Fruit fly (Drosophila melanogaster) whole organism, embryonic: ENCODE results near the gene CheA29a.
A peak's percentile ranks its signal among the peaks of the same experiment; 100 is the strongest.

Experiments
- CG1024 ChIP-seq: fragments of 200-800 bp; sonication (Bioruptor generic); IDR thresholded peaks from 2 replicates; pipeline ENCODE4 v1.3.6; 2022; ENCODE audit warnings: missing biosample characterization, missing genetic modification characterization
- CG10565 ChIP-seq: fragments of 200-800 bp; sonication (Bioruptor generic); optimal IDR thresholded peaks from 3 replicates; lab custom pipeline; 2016; ENCODE audit warnings: missing biosample characterization, mild to moderate bottlenecking, missing genetic modification characterization
- CG11085 ChIP-seq: fragments of 200-800 bp; sonication (Bioruptor generic); IDR thresholded peaks from 2 replicates; pipeline ENCODE4 v1.3.6; 2022; ENCODE audit warnings: missing biosample characterization, missing genetic modification characterization
- CG11456 ChIP-seq: fragments of 200-800 bp; sonication (Bioruptor generic); IDR thresholded peaks from 3 replicates; pipeline ENCODE4 v1.3.6; 2022; ENCODE audit warnings: missing biosample characterization, missing genetic modification characterization
- CG13424 ChIP-seq: fragments of 200-800 bp; sonication (Bioruptor generic); optimal IDR thresholded peaks from 2 replicates; lab custom pipeline; 2019; ENCODE audit warnings: missing biosample characterization, mild to moderate bottlenecking, missing genetic modification characterization, moderate library complexity
- CG14050 ChIP-seq: fragments of 200-800 bp; sonication (Bioruptor generic); IDR thresholded peaks from 3 replicates; pipeline ENCODE4 v1.3.6; 2022; ENCODE audit warnings: missing biosample characterization, missing genetic modification characterization
- CG1529 ChIP-seq: fragments of 200-800 bp; sonication (Bioruptor generic); optimal IDR thresholded peaks from 3 replicates; lab custom pipeline; 2018; ENCODE audit warnings: missing biosample characterization, missing genetic modification characterization
- CG17328 ChIP-seq: fragments of 200-800 bp; sonication (Bioruptor generic); IDR thresholded peaks from 2 replicates; pipeline ENCODE4 v1.3.6; 2022; ENCODE audit warnings: missing biosample characterization, missing genetic modification characterization
- CG18011 ChIP-seq: fragments of 200-800 bp; sonication (Bioruptor generic); optimal IDR thresholded peaks from 2 replicates; lab custom pipeline; 2017; ENCODE audit warnings: missing biosample characterization, missing genetic modification characterization, mild to moderate bottlenecking, moderate library complexity, missing genotype
- CG2199 ChIP-seq: fragments of 200-800 bp; sonication (Bioruptor generic); IDR thresholded peaks from 3 replicates; pipeline ENCODE4 v1.3.6; 2022; ENCODE audit warnings: missing biosample characterization, missing genetic modification characterization
- CG2202 ChIP-seq: fragments of 200-800 bp; sonication (Bioruptor generic); optimal IDR thresholded peaks from 2 replicates; lab custom pipeline; 2018; ENCODE audit warnings: missing biosample characterization, mild to moderate bottlenecking, missing genetic modification characterization
- CG31365 ChIP-seq: fragments of 200-800 bp; sonication (Bioruptor generic); optimal IDR thresholded peaks from 2 replicates; lab custom pipeline; 2018; ENCODE audit warnings: missing biosample characterization, mild to moderate bottlenecking, missing genetic modification characterization
- CG34376 ChIP-seq: fragments of 200-800 bp; sonication (Bioruptor generic); optimal IDR thresholded peaks from 2 replicates; lab custom pipeline; 2018; ENCODE audit warnings: missing biosample characterization, mild to moderate bottlenecking, missing genetic modification characterization
- CG4328 ChIP-seq: fragments of 200-800 bp; sonication (Bioruptor generic); optimal IDR thresholded peaks from 3 replicates; lab custom pipeline; 2017; ENCODE audit warnings: missing biosample characterization, missing genetic modification reagents, missing genetic modification characterization
- CG5953 ChIP-seq: fragments of 200-800 bp; sonication (Bioruptor generic); IDR thresholded peaks from 2 replicates; pipeline ENCODE4 v1.3.6; 2022; ENCODE audit warnings: missing biosample characterization, missing genetic modification characterization
- CG7271 ChIP-seq: fragments of 200-800 bp; sonication (Bioruptor generic); optimal IDR thresholded peaks from 2 replicates; lab custom pipeline; 2018; ENCODE audit warnings: missing biosample characterization, mild to moderate bottlenecking, missing genetic modification characterization, moderate library complexity
- CkIIα-i1 ChIP-seq: fragments of 200-800 bp; sonication (Bioruptor generic); IDR thresholded peaks from 2 replicates; pipeline ENCODE4 v1.3.6; 2022; ENCODE audit warnings: missing biosample characterization, missing genetic modification characterization
- CrebB ChIP-seq: fragments of 200-800 bp; sonication (Bioruptor generic); optimal IDR thresholded peaks from 3 replicates; lab custom pipeline; 2018; ENCODE audit warnings: missing biosample characterization, mild to moderate bottlenecking, missing genetic modification characterization
- Deaf1 ChIP-seq: fragments of 200-800 bp; optimal IDR thresholded peaks from 3 replicates; lab custom pipeline; 2019; ENCODE audit warnings: missing biosample characterization, mild to moderate bottlenecking, missing genetic modification characterization, moderate library complexity
- Dek ChIP-seq: fragments of 200-800 bp; sonication (Bioruptor generic); optimal IDR thresholded peaks from 3 replicates; lab custom pipeline; 2019; ENCODE audit warnings: missing biosample characterization, mild to moderate bottlenecking, missing genetic modification characterization, moderate library complexity
- Dref ChIP-seq: fragments of 200-800 bp; sonication (Bioruptor generic); IDR thresholded peaks from 2 replicates; pipeline ENCODE4 v1.3.6; 2022; ENCODE audit warnings: missing biosample characterization, missing genetic modification characterization
- Ets65A ChIP-seq: fragments of 200-800 bp; sonication (Bioruptor generic); peaks from one replicate; lab custom pipeline; 2016; ENCODE audit warnings: missing biosample characterization, missing genetic modification characterization
- GATAe ChIP-seq: fragments of 200-800 bp; sonication (Bioruptor generic); conservative IDR thresholded peaks from 2 replicates; pipeline ENCODE4 v1.3.6; 2022; ENCODE audit warnings: missing biosample characterization, missing genetic modification characterization
- HHEX ChIP-seq: fragments of 200-800 bp; sonication (Bioruptor generic); optimal IDR thresholded peaks from 3 replicates; lab custom pipeline; 2017; ENCODE audit warnings: missing biosample characterization, mild to moderate bottlenecking, missing genetic modification characterization, missing genetic modification reagents
- HmgD ChIP-seq: fragments of 200-800 bp; sonication (Bioruptor generic); optimal IDR thresholded peaks from 3 replicates; lab custom pipeline; 2016; ENCODE audit warnings: missing biosample characterization, missing genetic modification characterization
- Hmr ChIP-seq: fragments of 200-800 bp; sonication (Bioruptor generic); optimal IDR thresholded peaks from 3 replicates; lab custom pipeline; 2017; ENCODE audit warnings: mild to moderate bottlenecking, missing biosample characterization, missing genetic modification reagents, missing genetic modification characterization
- MBD-R2 ChIP-seq: fragments of 200-800 bp; sonication (Bioruptor generic); IDR thresholded peaks from 2 replicates; pipeline ENCODE4 v1.3.6; 2022; ENCODE audit warnings: missing biosample characterization, missing genetic modification characterization
- Nf-YB ChIP-seq: fragments of 200-800 bp; sonication (Bioruptor generic); optimal IDR thresholded peaks from 3 replicates; lab custom pipeline; 2019; ENCODE audit warnings: missing biosample characterization, mild to moderate bottlenecking, missing genetic modification characterization, moderate library complexity
- Oli ChIP-seq: fragments of 200-800 bp; sonication (Bioruptor generic); optimal IDR thresholded peaks from 2 replicates; lab custom pipeline; 2018; ENCODE audit warnings: missing biosample characterization, mild to moderate bottlenecking, missing genetic modification characterization, moderate library complexity
- aop ChIP-seq: fragments of 200-800 bp; sonication (Bioruptor generic); IDR thresholded peaks from 2 replicates; pipeline ENCODE4 v1.3.6; 2022; ENCODE audit warnings: missing biosample characterization, missing genetic modification characterization
- bcd ChIP-seq: fragments of 200-800 bp; sonication (Bioruptor generic); optimal IDR thresholded peaks from 2 replicates; lab custom pipeline; 2017; ENCODE audit warnings: missing biosample characterization, mild to moderate bottlenecking, missing genetic modification characterization
- chn ChIP-seq: fragments of 200-800 bp; sonication (Bioruptor generic); optimal IDR thresholded peaks from 2 replicates; lab custom pipeline; 2016; ENCODE audit warnings: missing biosample characterization, missing genetic modification characterization
- dimm ChIP-seq: fragments of 200-800 bp; sonication (Bioruptor generic); IDR thresholded peaks from 2 replicates; pipeline ENCODE4 v1.3.6; 2022; ENCODE audit warnings: missing biosample characterization, missing genetic modification characterization
- dpn ChIP-seq, 2 experiments: fragments of 200-800 bp; sonication (Bioruptor generic); optimal IDR thresholded peaks; 3 replicates each; lab custom pipeline; 2016; ENCODE audit warnings: missing biosample characterization in 2 of 2, missing genetic modification characterization in 2 of 2
- dysf ChIP-seq: fragments of 200-800 bp; sonication (Bioruptor generic); IDR thresholded peaks from 3 replicates; pipeline ENCODE4 v1.3.6; 2022; ENCODE audit warnings: missing biosample characterization, missing genetic modification characterization
- exex ChIP-seq: fragments of 200-800 bp; sonication (Bioruptor generic); optimal IDR thresholded peaks from 4 replicates; lab custom pipeline; 2018; ENCODE audit warnings: missing biosample characterization, mild to moderate bottlenecking, missing genetic modification characterization, moderate library complexity
- gem ChIP-seq: fragments of 200-800 bp; sonication (Bioruptor generic); optimal IDR thresholded peaks from 2 replicates; lab custom pipeline; 2019; ENCODE audit warnings: missing biosample characterization, mild to moderate bottlenecking, missing genetic modification characterization, moderate library complexity
- grau ChIP-seq: fragments of 200-800 bp; optimal IDR thresholded peaks from 3 replicates; lab custom pipeline; 2019; ENCODE audit warnings: missing biosample characterization, mild to moderate bottlenecking, missing genetic modification characterization, moderate library complexity
- grn ChIP-seq: fragments of 200-800 bp; sonication (Bioruptor generic); optimal IDR thresholded peaks from 3 replicates; lab custom pipeline; 2017; ENCODE audit warnings: missing biosample characterization, missing genetic modification characterization
- klu ChIP-seq: fragments of 200-800 bp; sonication (Bioruptor generic); IDR thresholded peaks from 2 replicates; pipeline ENCODE4 v1.3.6; 2022; ENCODE audit warnings: missing biosample characterization, missing genetic modification characterization
- mirr ChIP-seq: fragments of 200-800 bp; sonication (Bioruptor generic); optimal IDR thresholded peaks from 3 replicates; lab custom pipeline; 2018; ENCODE audit warnings: missing biosample characterization, mild to moderate bottlenecking, missing genetic modification characterization
- pb ChIP-seq: fragments of 200-800 bp; sonication (Bioruptor generic); optimal IDR thresholded peaks from 3 replicates; lab custom pipeline; 2016; ENCODE audit warnings: missing biosample characterization, missing genetic modification characterization
- phol ChIP-seq: fragments of 200-800 bp; sonication (Bioruptor generic); optimal IDR thresholded peaks from 3 replicates; lab custom pipeline; 2018; ENCODE audit warnings: missing biosample characterization, mild to moderate bottlenecking, missing genetic modification characterization, moderate library complexity
- scrt ChIP-seq: fragments of 200-800 bp; sonication (Bioruptor generic); optimal IDR thresholded peaks from 2 replicates; lab custom pipeline; 2018; ENCODE audit warnings: missing biosample characterization, mild to moderate bottlenecking, missing genetic modification characterization, moderate library complexity
- sd ChIP-seq: fragments of 200-800 bp; sonication (Bioruptor generic); optimal IDR thresholded peaks from 3 replicates; lab custom pipeline; 2018; ENCODE audit warnings: missing biosample characterization, mild to moderate bottlenecking, missing genetic modification characterization, moderate library complexity
- slbo ChIP-seq: fragments of 200-800 bp; sonication (Bioruptor generic); IDR thresholded peaks from 2 replicates; pipeline ENCODE4 v1.3.6; 2022; ENCODE audit warnings: missing biosample characterization, missing genetic modification characterization
- stc ChIP-seq: fragments of 200-800 bp; sonication (Bioruptor generic); IDR thresholded peaks from 2 replicates; pipeline ENCODE4 v1.3.6; 2022; ENCODE audit warnings: missing biosample characterization, missing genetic modification characterization
- tgo ChIP-seq: fragments of 200-800 bp; sonication (Bioruptor generic); IDR thresholded peaks from 3 replicates; pipeline ENCODE4 v1.3.6; 2022; ENCODE audit warnings: missing biosample characterization, missing genetic modification characterization
- trem ChIP-seq: fragments of 200-800 bp; optimal IDR thresholded peaks from 3 replicates; lab custom pipeline; 2019; ENCODE audit warnings: missing biosample characterization, mild to moderate bottlenecking, missing genetic modification characterization, moderate library complexity
- vnd ChIP-seq: fragments of 200-800 bp; sonication (Bioruptor generic); IDR thresholded peaks from 3 replicates; pipeline ENCODE4 v1.3.6; 2022; ENCODE audit warnings: missing biosample characterization, missing genetic modification characterization; ENCODE audit not compliant: partially characterized antibody
- wdn ChIP-seq: fragments of 200-800 bp; sonication (Bioruptor generic); IDR thresholded peaks from 2 replicates; pipeline ENCODE4 v1.3.6; 2022; ENCODE audit warnings: missing biosample characterization, missing genetic modification characterization

Gene CheA29a

dm6 chr2L:8496269-8496668 is 19.1 kb downstream of the CheA29a start, which contains the start of gene Bace:
Gene Bace (minus strand): TSS chr2L:8496307.
- TF ChIP-seq CG18011 (GFP tag; lab: Kevin White, UChicago) = no peak
- TF ChIP-seq sd (tag; lab: Kevin White, UChicago) = peak; percentile 53
- TF ChIP-seq dimm (GFP tag; lab: Robert Waterston, UW) = no peak
- TF ChIP-seq grn (GFP tag; lab: Kevin White, UChicago) = peak; percentile 85
- TF ChIP-seq Ets65A (GFP tag; lab: Kevin White, UChicago) = peak; percentile 49
- no peak for TF ChIP-seq chn (GFP tag; lab: Kevin White, UChicago)
- TF ChIP-seq exex (tag; lab: Kevin White, UChicago) = peak; percentile 93
- TF ChIP-seq CrebB = no peak
- peak; percentile 45; the same call in 1 of the 2 replicates for TF ChIP-seq GATAe
- TF ChIP-seq CG34376 = peak; percentile 85
- no peak for TF ChIP-seq trem
- TF ChIP-seq mirr (GFP tag; lab: Kevin White, UChicago) = peak; percentile 70
- 0 out of 3 replicates have a peak, but pooled peaks have one; percentile 40 for TF ChIP-seq vnd (GFP tag; lab: Robert Waterston, UW)
- no peak for TF ChIP-seq CG4328 (GFP tag; lab: Kevin White, UChicago)
- no peak for TF ChIP-seq CG13424 (tag; lab: Kevin White, UChicago)

- TF ChIP-seq CG10565 (GFP tag; lab: Kevin White, UChicago) (no peak), CG11085 (GFP tag; lab: Robert Waterston, UW) (no peak), CG1024 (GFP tag; lab: Robert Waterston, UW) (no peak), stc (GFP tag; lab: Robert Waterston, UW) (no peak), Hmr (no peak), CkIIα-i1 (GFP tag; lab: Robert Waterston, UW) (no peak), CG2199 (GFP tag; lab: Robert Waterston, UW) (no peak), CG11456 (GFP tag; lab: Robert Waterston, UW) (0 out of 3 replicates have a peak, but pooled peaks have one; percentile 10), Dek (tag; lab: Kevin White, UChicago) (no peak), scrt (GFP tag; lab: Kevin White, UChicago) (peak; percentile 73), gem (tag; lab: Kevin White, UChicago) (no peak), CG5953 (GFP tag; lab: Robert Waterston, UW) (0 out of 2 replicates have a peak, but pooled peaks have one; percentile 19), wdn (GFP tag; lab: Robert Waterston, UW) (no peak), CG1529 (GFP tag; lab: Kevin White, UChicago) (no peak), CG7271 (tag; lab: Kevin White, UChicago) (no peak), klu (GFP tag; lab: Robert Waterston, UW) (no peak), HmgD (GFP tag; lab: Kevin White, UChicago) (no peak), dpn (GFP tag; optimal IDR thresholded peaks at IDR 0.05; lab: Kevin White, UChicago) (no peak), tgo (GFP tag; lab: Robert Waterston, UW) (no peak), aop (GFP tag; lab: Robert Waterston, UW) (no peak), grau (no peak), Dref (GFP tag; lab: Robert Waterston, UW) (0 out of 2 replicates have a peak, but pooled peaks have one; percentile 22), MBD-R2 (GFP tag; lab: Robert Waterston, UW) (no peak), HHEX (no peak), CG17328 (GFP tag; lab: Robert Waterston, UW) (no peak), Oli (no peak), bcd (GFP tag; lab: Kevin White, UChicago) (no peak), phol (no peak), CG14050 (GFP tag; lab: Robert Waterston, UW) (no peak), dysf (GFP tag; lab: Robert Waterston, UW) (no peak), slbo (GFP tag; lab: Robert Waterston, UW) (0 out of 2 replicates have a peak, but pooled peaks have one; percentile 7), mirr (GFP tag; lab: Kevin White, UChicago) (no peak), pb (no peak), CG2202 (tag; lab: Kevin White, UChicago) (no peak), Deaf1 (tag; lab: Kevin White, UChicago) (peak; percentile 91), CG31365 (tag; lab: Kevin White, UChicago) (no peak), Nf-YB (GFP tag; lab: Kevin White, UChicago) (no peak)
Observed at dm6 chr2L:8506729-8507128, 29.6 kb downstream of the CheA29a start, which contains the start of gene Dh31. Gene Dh31 (minus strand): TSS chr2L:8506845.
